Fruit fly (Drosophila melanogaster): ENCODE results near the gene Dhc1.

dm6 chr3R:9646104-9646707 is 28.2 kb downstream of the Dhc1 start, which contains the start of gene Fst:
- no peak for TF ChIP-seq CG8478 (optimal IDR thresholded peaks at IDR 0.05)
- no peak for TF ChIP-seq CTCF (optimal IDR thresholded peaks at IDR 0.05)

All from S2 (cell line).